Worm (Caenorhabditis elegans): ENCODE measurements around the gene C02F4.5.

Gene C02F4.5

ce11 chrIV:10545038-10545437, 21.1 kb upstream of the C02F4.5 start, which contains the start of gene T07G12.5:
TSS of gene T07G12.5 (minus strand) at chrIV:10545138.
- TF ChIP-seq F57A8.1 (GFP tag; optimal IDR thresholded peaks at IDR 0.05): no peak
- no peak for TF ChIP-seq Y79H2A.3 (GFP tag; conservative IDR thresholded peaks at IDR 0.05)
- TF ChIP-seq egrh-3 (GFP tag; IDR thresholded peaks at IDR 0.05): no peak
- no peak for TF ChIP-seq ceh-27 (GFP tag; optimal IDR thresholded peaks at IDR 0.05)
- no peak for TF ChIP-seq D2030.7 (GFP tag; IDR thresholded peaks at IDR 0.05)
- no peak for TF ChIP-seq B0261.1 (tag; optimal IDR thresholded peaks at IDR 0.05)
- no peak for TF ChIP-seq ceh-40 (GFP tag; IDR thresholded peaks at IDR 0.05)
- no peak for TF ChIP-seq ekl-4 (GFP tag; IDR thresholded peaks at IDR 0.05)
- no peak for TF ChIP-seq hrde-1 (tag; optimal IDR thresholded peaks at IDR 0.05; ENCODE audit: borderline replicate concordance)
- TF ChIP-seq attf-5 (GFP tag; optimal IDR thresholded peaks at IDR 0.05): no peak
- no peak for TF ChIP-seq let-607 (tag; optimal IDR thresholded peaks at IDR 0.05)
- TF ChIP-seq sea-2 (GFP tag; IDR thresholded peaks at IDR 0.05): no peak
- TF ChIP-seq nhr-179 (tag; optimal IDR thresholded peaks at IDR 0.05): no peak
- no peak for TF ChIP-seq madf-3 (GFP tag; IDR thresholded peaks at IDR 0.05)

ce11 chrIV:10543361-10543760, 19.4 kb upstream of the C02F4.5 start:
- TF ChIP-seq Y53F4B.3 (GFP tag; IDR thresholded peaks at IDR 0.05): no peak
- peak; percentile 51 for TF ChIP-seq nhr-80 (tag; optimal IDR thresholded peaks at IDR 0.05)
- no peak for TF ChIP-seq lin-54 (GFP tag; optimal IDR thresholded peaks at IDR 0.05)

ce11 chrIV:10542283-10542682, 18.3 kb upstream of the C02F4.5 start:
- TF ChIP-seq lin-54 (GFP tag; optimal IDR thresholded peaks at IDR 0.05) (no peak), nhr-80 (tag; optimal IDR thresholded peaks at IDR 0.05) (peak; percentile 50)

- TF ChIP-seq hlh-26 (GFP tag; conservative IDR thresholded peaks at IDR 0.05) (no peak), B0035.1 (tag; optimal IDR thresholded peaks at IDR 0.05) (no peak), ZK185.1 (tag; optimal IDR thresholded peaks at IDR 0.05; ENCODE audit: poor library complexity, severe bottlenecking) (no peak), lag-1 (GFP tag; IDR thresholded peaks at IDR 0.05) (no peak), F39B2.1 (GFP tag; IDR thresholded peaks at IDR 0.05) (no peak), cebp-1 (GFP tag; IDR thresholded peaks at IDR 0.05) (no peak), cebp-1 (tag; optimal IDR thresholded peaks at IDR 0.05) (no peak)
Measured at ce11 chrIV:10538584-10538983, 14.6 kb upstream of the C02F4.5 start, which contains the start of gene T07G12.4. TSS of gene T07G12.4 (minus strand) at chrIV:10538684.

- TF ChIP-seq Y67H2A.10 (GFP tag; conservative IDR thresholded peaks at IDR 0.05) (no peak), aptf-2 (GFP tag; conservative IDR thresholded peaks at IDR 0.05) (no peak), T07F8.4 (tag; optimal IDR thresholded peaks at IDR 0.05) (no peak), Y53F4B.3 (GFP tag; IDR thresholded peaks at IDR 0.05) (no peak)
Measured at ce11 chrIV:10533639-10534038, 9.7 kb upstream of the C02F4.5 start, which contains the start of gene T07G12.3. TSS of gene T07G12.3 (plus strand) at chrIV:10533939.

ce11 chrIV:10530648-10531047, 6.7 kb upstream of the C02F4.5 start, which contains the start of gene T07G12.2:
TSS of gene T07G12.2 (plus strand) at chrIV:10530709.
- TF ChIP-seq ets-4 (GFP tag; optimal IDR thresholded peaks at IDR 0.05) (no peak), F39B2.1 (GFP tag; IDR thresholded peaks at IDR 0.05) (no peak), bed-2 (GFP tag; IDR thresholded peaks at IDR 0.05) (no peak), cebp-2 (GFP tag; IDR thresholded peaks at IDR 0.05) (no peak), snpc-3.4 (tag; optimal IDR thresholded peaks at IDR 0.05) (no peak), Y53F4B.3 (GFP tag; IDR thresholded peaks at IDR 0.05) (no peak), lsy-27 (tag; optimal IDR thresholded peaks at IDR 0.05; ENCODE audit: borderline replicate concordance, insufficient read depth) (no peak), ekl-4 (GFP tag; IDR thresholded peaks at IDR 0.05) (no peak), tbx-9 (tag; optimal IDR thresholded peaks at IDR 0.05; ENCODE audit: borderline replicate concordance) (no peak), attf-6 (GFP tag; IDR thresholded peaks at IDR 0.05) (no peak), ceh-40 (GFP tag; IDR thresholded peaks at IDR 0.05) (no peak), ccch-3 (GFP tag; optimal IDR thresholded peaks at IDR 0.05) (no peak), ztf-3 (GFP tag; optimal IDR thresholded peaks at IDR 0.05) (no peak), F23B12.7 (tag; optimal IDR thresholded peaks at IDR 0.05; ENCODE audit: insufficient read depth) (no peak), dpl-1 (GFP tag; optimal IDR thresholded peaks at IDR 0.05) (no peak), bed-1 (GFP tag; IDR thresholded peaks at IDR 0.05) (no peak), attf-3 (GFP tag; conservative IDR thresholded peaks at IDR 0.05) (no peak)
